Fruit fly (Drosophila melanogaster) whole organism, embryonic: ENCODE data around the gene mAChR-C.

Source experiments
- B-H1 ChIP-seq: fragments of 200-800 bp; sonication (Bioruptor generic); IDR thresholded peaks from 3 replicates; pipeline ENCODE4 v1.3.6; 2022; ENCODE audit warnings: missing biosample characterization, missing genetic modification characterization
- Bdp1 ChIP-seq: fragments of 200-800 bp; sonication (Bioruptor generic); optimal IDR thresholded peaks from 3 replicates; lab custom pipeline; 2016; ENCODE audit warnings: missing biosample characterization, missing genetic modification characterization
- CG10147 ChIP-seq: fragments of 200-800 bp; sonication (Bioruptor generic); optimal IDR thresholded peaks from 2 replicates; lab custom pipeline; 2019; ENCODE audit warnings: missing biosample characterization, mild to moderate bottlenecking, missing genetic modification characterization, moderate library complexity
- CG10366 ChIP-seq: fragments of 200-800 bp; sonication (Bioruptor generic); IDR thresholded peaks from 2 replicates; pipeline ENCODE4 v1.3.6; 2022; ENCODE audit warnings: missing biosample characterization, missing genetic modification characterization
- CG10431 ChIP-seq: fragments of 200-800 bp; sonication (Bioruptor generic); optimal IDR thresholded peaks from 3 replicates; lab custom pipeline; 2018; ENCODE audit warnings: missing biosample characterization, mild to moderate bottlenecking, missing genetic modification characterization
- CG10979 ChIP-seq: fragments of 200-800 bp; sonication (Bioruptor generic); optimal IDR thresholded peaks from 2 replicates; lab custom pipeline; 2018; ENCODE audit warnings: missing biosample characterization, mild to moderate bottlenecking, missing genetic modification characterization, moderate library complexity
- CG12659 ChIP-seq: fragments of 200-800 bp; sonication (Bioruptor generic); optimal IDR thresholded peaks from 3 replicates; lab custom pipeline; 2017; ENCODE audit warnings: mild to moderate bottlenecking, missing biosample characterization, missing genetic modification reagents, missing genetic modification characterization
- CG12744 ChIP-seq: fragments of 200-800 bp; sonication (Bioruptor generic); optimal IDR thresholded peaks from 2 replicates; lab custom pipeline; 2016; ENCODE audit warnings: missing biosample characterization, missing genetic modification characterization
- CG14014 ChIP-seq: fragments of 200-800 bp; sonication (Bioruptor generic); IDR thresholded peaks from 2 replicates; pipeline ENCODE4 v1.3.6; 2022; ENCODE audit warnings: missing biosample characterization, missing genetic modification characterization
- CG1647 ChIP-seq: fragments of 200-800 bp; sonication (Bioruptor generic); optimal IDR thresholded peaks from 3 replicates; lab custom pipeline; 2016; ENCODE audit warnings: missing biosample characterization, missing genetic modification characterization
- CG16863 ChIP-seq: fragments of 200-800 bp; sonication (Bioruptor generic); optimal IDR thresholded peaks from 3 replicates; lab custom pipeline; 2016; ENCODE audit warnings: missing biosample characterization, missing genetic modification characterization
- CG17186 ChIP-seq: fragments of 200-800 bp; sonication (Bioruptor generic); optimal IDR thresholded peaks from 3 replicates; lab custom pipeline; 2017; ENCODE audit warnings: missing biosample characterization, missing genetic modification reagents, missing genetic modification characterization
- CG17829 ChIP-seq: fragments of 200-800 bp; optimal IDR thresholded peaks from 2 replicates; lab custom pipeline; 2019; ENCODE audit warnings: missing biosample characterization, mild to moderate bottlenecking, missing genetic modification characterization, moderate library complexity
- CG18262 ChIP-seq: fragments of 200-800 bp; optimal IDR thresholded peaks from 3 replicates; lab custom pipeline; 2019; ENCODE audit warnings: missing biosample characterization, mild to moderate bottlenecking, missing genetic modification characterization, moderate library complexity
- CG2889 ChIP-seq: fragments of 200-800 bp; sonication (Bioruptor generic); IDR thresholded peaks from 3 replicates; pipeline ENCODE4 v1.3.6; 2022; ENCODE audit warnings: missing biosample characterization, missing genetic modification characterization
- CG32767 ChIP-seq: fragments of 200-800 bp; sonication (Bioruptor generic); IDR thresholded peaks from 2 replicates; pipeline ENCODE4 v1.3.6; 2022; ENCODE audit warnings: missing biosample characterization, missing genetic modification characterization
- CG3281 ChIP-seq: fragments of 200-800 bp; sonication (Bioruptor generic); optimal IDR thresholded peaks from 3 replicates; lab custom pipeline; 2017; ENCODE audit warnings: missing biosample characterization, mild to moderate bottlenecking, missing genetic modification characterization
- CG3838 ChIP-seq: fragments of 200-800 bp; sonication (Bioruptor generic); optimal IDR thresholded peaks from 3 replicates; lab custom pipeline; 2016; ENCODE audit warnings: missing biosample characterization, missing genetic modification characterization
- CG4328 ChIP-seq: fragments of 200-800 bp; sonication (Bioruptor generic); optimal IDR thresholded peaks from 3 replicates; lab custom pipeline; 2017; ENCODE audit warnings: missing biosample characterization, missing genetic modification reagents, missing genetic modification characterization
- CG6272 ChIP-seq: fragments of 200-800 bp; sonication (Bioruptor generic); IDR thresholded peaks from 2 replicates; pipeline ENCODE4 v1.3.6; 2022; ENCODE audit warnings: missing biosample characterization, missing genetic modification characterization
- CG7839 ChIP-seq: fragments of 200-800 bp; sonication (Bioruptor generic); optimal IDR thresholded peaks from 3 replicates; lab custom pipeline; 2018; ENCODE audit warnings: missing biosample characterization, mild to moderate bottlenecking, missing genetic modification characterization, moderate library complexity
- CG7987 ChIP-seq: fragments of 200-800 bp; sonication (Bioruptor generic); optimal IDR thresholded peaks from 2 replicates; lab custom pipeline; 2018; ENCODE audit warnings: missing biosample characterization, mild to moderate bottlenecking, missing genetic modification characterization, moderate library complexity
- CG9609 ChIP-seq: fragments of 200-800 bp; sonication (Bioruptor generic); optimal IDR thresholded peaks from 3 replicates; lab custom pipeline; 2016; ENCODE audit warnings: missing biosample characterization, missing genetic modification characterization
- CG9817 ChIP-seq: fragments of 200-800 bp; sonication (Bioruptor generic); optimal IDR thresholded peaks from 2 replicates; lab custom pipeline; 2018; ENCODE audit warnings: missing biosample characterization, mild to moderate bottlenecking, missing genetic modification characterization, moderate library complexity
- Chrac-16 ChIP-seq: fragments of 200-800 bp; sonication (Bioruptor generic); optimal IDR thresholded peaks from 3 replicates; lab custom pipeline; 2016; ENCODE audit warnings: missing biosample characterization, missing genetic modification characterization
- ERR ChIP-seq: fragments of 200-800 bp; sonication (Bioruptor generic); optimal IDR thresholded peaks from 2 replicates; lab custom pipeline; 2016; ENCODE audit warnings: missing biosample characterization, missing genetic modification characterization
- Ets65A ChIP-seq: fragments of 200-800 bp; sonication (Bioruptor generic); peaks from one replicate; lab custom pipeline; 2016; ENCODE audit warnings: missing biosample characterization, missing genetic modification characterization
- Fer1 ChIP-seq: fragments of 200-800 bp; sonication (Bioruptor generic); optimal IDR thresholded peaks from 2 replicates; lab custom pipeline; 2017; ENCODE audit warnings: missing biosample characterization, mild to moderate bottlenecking, missing genetic modification characterization
- Fer2 ChIP-seq: fragments of 200-800 bp; sonication (Bioruptor generic); optimal IDR thresholded peaks from 2 replicates; lab custom pipeline; 2018; ENCODE audit warnings: missing biosample characterization, mild to moderate bottlenecking, missing genetic modification characterization, moderate library complexity
- MTF-1 ChIP-seq: fragments of 200-800 bp; sonication (Bioruptor generic); optimal IDR thresholded peaks from 2 replicates; lab custom pipeline; 2018; ENCODE audit warnings: missing biosample characterization, mild to moderate bottlenecking, missing genetic modification characterization, borderline replicate concordance
- Myb ChIP-seq: fragments of 200-800 bp; sonication (Bioruptor generic); optimal IDR thresholded peaks from 2 replicates; lab custom pipeline; 2016; ENCODE audit warnings: missing biosample characterization, missing genetic modification characterization
- Neu2 ChIP-seq: fragments of 200-800 bp; sonication (Bioruptor generic); optimal IDR thresholded peaks from 3 replicates; lab custom pipeline; 2016; ENCODE audit warnings: missing biosample characterization, missing genetic modification characterization, borderline replicate concordance
- Nf-YA ChIP-seq: fragments of 200-800 bp; sonication (Bioruptor generic); IDR thresholded peaks from 2 replicates; pipeline ENCODE4 v1.3.6; 2022; ENCODE audit warnings: missing biosample characterization, missing genetic modification characterization
- Side ChIP-seq: fragments of 200-800 bp; sonication (Bioruptor generic); optimal IDR thresholded peaks from 2 replicates; lab custom pipeline; 2016; ENCODE audit warnings: missing biosample characterization, missing genetic modification characterization
- Stat92E ChIP-seq, 3 experiments: fragments of >200 bp in 2 of 3; fragments of 200-800 bp in 1 of 3; sonication (Bioruptor generic) in 1 of 3; optimal IDR thresholded peaks; 2 replicates each; lab custom pipeline; 2017 to 2019; ENCODE audit warnings: missing biosample characterization in 3 of 3, missing genetic modification characterization in 3 of 3, mild to moderate bottlenecking in 1 of 3, moderate library complexity in 1 of 3
- Vsx1 ChIP-seq: fragments of 200-800 bp; sonication (Bioruptor generic); optimal IDR thresholded peaks from 2 replicates; lab custom pipeline; 2017; ENCODE audit warnings: missing biosample characterization, mild to moderate bottlenecking, missing genetic modification characterization, missing genetic modification reagents
- ase ChIP-seq: fragments of 200-800 bp; sonication (Bioruptor generic); IDR thresholded peaks from 3 replicates; pipeline ENCODE4 v1.3.6; 2022; ENCODE audit warnings: missing biosample characterization, missing genetic modification characterization
- az2 ChIP-seq: fragments of 200-800 bp; sonication (Bioruptor generic); optimal IDR thresholded peaks from 3 replicates; lab custom pipeline; 2016; ENCODE audit warnings: missing biosample characterization, missing genetic modification characterization
- bowl ChIP-seq: fragments of 200-800 bp; sonication (Bioruptor generic); IDR thresholded peaks from 2 replicates; pipeline ENCODE4 v1.3.6; 2022; ENCODE audit warnings: missing biosample characterization, missing genetic modification characterization
- cas ChIP-seq: fragments of 200-800 bp; sonication (Bioruptor generic); IDR thresholded peaks from 2 replicates; pipeline ENCODE4 v1.3.6; 2022; ENCODE audit warnings: missing biosample characterization, missing genetic modification characterization
- ems ChIP-seq: fragments of 200-800 bp; sonication (Bioruptor generic); optimal IDR thresholded peaks from 3 replicates; lab custom pipeline; 2016; ENCODE audit warnings: missing biosample characterization, missing genetic modification characterization
- gce ChIP-seq: fragments of 200-800 bp; sonication (Bioruptor generic); IDR thresholded peaks from 3 replicates; pipeline ENCODE4 v1.3.6; 2022; ENCODE audit warnings: missing biosample characterization, missing genetic modification characterization
- gro ChIP-seq: fragments of 200-800 bp; sonication (Bioruptor generic); optimal IDR thresholded peaks from 2 replicates; lab custom pipeline; 2016; ENCODE audit warnings: missing biosample characterization, missing genetic modification characterization
- jing ChIP-seq: fragments of 200-800 bp; sonication (Bioruptor generic); optimal IDR thresholded peaks from 2 replicates; lab custom pipeline; 2018; ENCODE audit warnings: missing biosample characterization, mild to moderate bottlenecking, missing genetic modification characterization
- lab ChIP-seq: fragments of 200-800 bp; sonication (Bioruptor generic); optimal IDR thresholded peaks from 3 replicates; lab custom pipeline; 2017; ENCODE audit warnings: missing biosample characterization, missing genetic modification characterization, mild to moderate bottlenecking, moderate library complexity, missing genetic modification reagents
- seq ChIP-seq: fragments of 200-800 bp; sonication (Bioruptor generic); IDR thresholded peaks from 2 replicates; pipeline ENCODE4 v1.3.6; 2022; ENCODE audit warnings: missing biosample characterization, missing genetic modification characterization
- ssp ChIP-seq: fragments of 200-800 bp; sonication (Bioruptor generic); IDR thresholded peaks from 2 replicates; pipeline ENCODE4 v1.3.6; 2022; ENCODE audit warnings: missing biosample characterization, missing genetic modification characterization
- usp ChIP-seq: fragments of >200 bp; optimal IDR thresholded peaks from 2 replicates; lab custom pipeline; 2017; ENCODE audit warnings: missing biosample characterization, missing genetic modification characterization
- z ChIP-seq: fragments of 200-800 bp; sonication (Bioruptor generic); IDR thresholded peaks from 3 replicates; pipeline ENCODE4 v1.3.6; 2022; ENCODE audit warnings: missing biosample characterization, missing genetic modification characterization
- zen ChIP-seq: fragments of 200-800 bp; sonication (Bioruptor generic); optimal IDR thresholded peaks from 3 replicates; lab custom pipeline; 2018; ENCODE audit warnings: missing biosample characterization, mild to moderate bottlenecking, missing genetic modification characterization, moderate library complexity
- zfh2 ChIP-seq: fragments of 200-800 bp; sonication (Bioruptor generic); optimal IDR thresholded peaks from 2 replicates; lab custom pipeline; 2016; ENCODE audit warnings: missing biosample characterization, missing genetic modification characterization

Gene mAChR-C

DNA sequence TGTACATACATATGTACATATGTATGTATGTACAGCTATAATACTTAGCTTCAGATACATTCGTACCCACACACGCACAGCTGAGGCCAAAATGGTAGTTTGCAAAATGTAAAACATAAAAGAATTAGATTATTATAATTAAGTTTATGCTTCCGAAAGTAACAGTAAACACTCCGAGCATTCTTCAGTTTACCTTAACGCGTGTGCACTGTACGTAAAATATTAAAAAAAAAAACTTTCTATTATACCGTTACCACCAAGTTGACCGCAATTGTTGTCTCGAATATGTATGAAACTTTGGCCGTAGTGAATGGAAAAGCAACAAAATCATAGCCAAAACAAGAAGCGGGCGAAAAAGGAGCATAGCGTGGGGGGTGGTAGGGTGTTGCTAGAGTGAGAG, 22.1 kb upstream of the mAChR-C start (continued):
- 0 out of 3 replicates have a peak, but pooled peaks have one; percentile 47 for TF ChIP-seq z (GFP tag; lab: Robert Waterston, UW)
- peak; percentile 31 for TF ChIP-seq ERR
- no peak for TF ChIP-seq cas (GFP tag; lab: Robert Waterston, UW)
- peak; percentile 72; the same call in 2 of the 3 replicates for TF ChIP-seq CG2889 (GFP tag; lab: Robert Waterston, UW)
- peak; percentile 71 for TF ChIP-seq Chrac-16 (GFP tag; lab: Kevin White, UChicago)
- no peak for TF ChIP-seq usp
- TF ChIP-seq CG4328 (GFP tag; lab: Kevin White, UChicago): no peak
- peak; percentile 61 for TF ChIP-seq CG16863
- peak; percentile 94 for TF ChIP-seq Ets65A (GFP tag; lab: Kevin White, UChicago)
- peak; percentile 31 for TF ChIP-seq Myb
- peak; percentile 85 for TF ChIP-seq CG12659
- TF ChIP-seq lab (GFP tag; lab: Kevin White, UChicago): peak; percentile 93
- peak; percentile 74 for TF ChIP-seq Side (GFP tag; lab: Kevin White, UChicago)
- TF ChIP-seq bowl (GFP tag; lab: Robert Waterston, UW): no peak
- TF ChIP-seq Stat92E (GFP tag; optimal IDR thresholded peaks at IDR 0.05; lab: Kevin White, UChicago): no peak
- peak; percentile 54; the same call in 2 of the 3 replicates for TF ChIP-seq gce (GFP tag; lab: Robert Waterston, UW)
- TF ChIP-seq ems: peak; percentile 69
- peak; percentile 84 for TF ChIP-seq az2 (GFP tag; lab: Kevin White, UChicago)
- TF ChIP-seq CG6272 (GFP tag; lab: Robert Waterston, UW): peak; percentile 40; the same call in 1 of the 2 replicates
- peak; percentile 40 for TF ChIP-seq MTF-1 (GFP tag; lab: Kevin White, UChicago)
- peak; percentile 58 for TF ChIP-seq CG9609
- TF ChIP-seq CG10366: peak; percentile 79
- peak; percentile 62; the same call in 1 of the 2 replicates for TF ChIP-seq CG14014 (GFP tag; lab: Robert Waterston, UW)
- peak; percentile 63 for TF ChIP-seq gro
- peak; percentile 65 for TF ChIP-seq Vsx1 (GFP tag; lab: Kevin White, UChicago)
- TF ChIP-seq B-H1: peak; percentile 73
- peak; percentile 69 for TF ChIP-seq CG9817 (tag; lab: Kevin White, UChicago)
- peak; percentile 65 for TF ChIP-seq CG1647
- TF ChIP-seq CG32767 (GFP tag; lab: Robert Waterston, UW): peak; percentile 48; the same call in 1 of the 2 replicates
- TF ChIP-seq CG10979 (tag; lab: Kevin White, UChicago): peak; percentile 83
- peak; percentile 84 for TF ChIP-seq CG18262 (tag; lab: Kevin White, UChicago)
- TF ChIP-seq CG17829: peak; percentile 70
- peak; percentile 26 for TF ChIP-seq CG7987
- peak; percentile 7 for TF ChIP-seq Bdp1 (GFP tag; lab: Kevin White, UChicago)
- TF ChIP-seq Nf-YA: peak; percentile 51; the same call in 1 of the 2 replicates
- TF ChIP-seq CG3281 (GFP tag; lab: Kevin White, UChicago): peak; percentile 80
- TF ChIP-seq CG12744 (GFP tag; lab: Kevin White, UChicago): peak; percentile 61
- peak; percentile 65 for TF ChIP-seq seq (GFP tag; lab: Robert Waterston, UW)
- peak; percentile 89 for TF ChIP-seq CG7839
- TF ChIP-seq CG17186: no peak
- TF ChIP-seq ase (GFP tag; lab: Robert Waterston, UW): peak; percentile 63; the same call in 1 of the 3 replicates
- peak; percentile 77 for TF ChIP-seq CG10147
- peak; percentile 3 for TF ChIP-seq CG10431
- TF ChIP-seq Neu2 (GFP tag; lab: Kevin White, UChicago): no peak
- peak; percentile 43 for TF ChIP-seq zfh2
- peak; percentile 46 for TF ChIP-seq jing (GFP tag; lab: Kevin White, UChicago)
- peak; percentile 58 for TF ChIP-seq ssp (GFP tag; lab: Robert Waterston, UW)
- peak; percentile 88 for TF ChIP-seq Fer1 (GFP tag; lab: Kevin White, UChicago)
- TF ChIP-seq CG3838 (GFP tag; lab: Kevin White, UChicago): no peak
- peak; percentile 51 for TF ChIP-seq zen (tag; lab: Kevin White, UChicago)
- no peak for TF ChIP-seq Fer2 (tag; lab: Kevin White, UChicago)
